Fruit fly (Drosophila melanogaster) whole organism, embryonic: ENCODE results near the gene CG17190.

ENCODE experiments used
- Bdp1 ChIP-seq: fragments of 200-800 bp; sonication (Bioruptor generic); optimal IDR thresholded peaks from 3 replicates; lab custom pipeline; 2016; ENCODE audit warnings: missing biosample characterization, missing genetic modification characterization
- CG10462 ChIP-seq: fragments of 200-800 bp; sonication (Bioruptor generic); optimal IDR thresholded peaks from 2 replicates; lab custom pipeline; 2016; ENCODE audit warnings: missing biosample characterization, missing genetic modification characterization
- CG11093 ChIP-seq: fragments of 200-800 bp; sonication (Bioruptor generic); IDR thresholded peaks from 3 replicates; pipeline ENCODE4 v1.3.6; 2022; ENCODE audit warnings: missing biosample characterization, missing genetic modification characterization
- CG1233 ChIP-seq: fragments of 200-800 bp; sonication (Bioruptor generic); optimal IDR thresholded peaks from 4 replicates; lab custom pipeline; 2018; ENCODE audit warnings: missing biosample characterization, mild to moderate bottlenecking, missing genetic modification characterization
- CG13424 ChIP-seq: fragments of 200-800 bp; sonication (Bioruptor generic); optimal IDR thresholded peaks from 2 replicates; lab custom pipeline; 2019; ENCODE audit warnings: missing biosample characterization, mild to moderate bottlenecking, missing genetic modification characterization, moderate library complexity
- CG17359 ChIP-seq: fragments of 200-800 bp; sonication (Bioruptor generic); optimal IDR thresholded peaks from 3 replicates; lab custom pipeline; 2018; ENCODE audit warnings: missing biosample characterization, mild to moderate bottlenecking, missing genetic modification characterization, moderate library complexity
- CG18262 ChIP-seq: fragments of 200-800 bp; optimal IDR thresholded peaks from 3 replicates; lab custom pipeline; 2019; ENCODE audit warnings: missing biosample characterization, mild to moderate bottlenecking, missing genetic modification characterization, moderate library complexity
- CG1832 ChIP-seq: fragments of 200-800 bp; sonication (Bioruptor generic); optimal IDR thresholded peaks from 2 replicates; lab custom pipeline; 2017; ENCODE audit warnings: missing biosample characterization, mild to moderate bottlenecking, missing genetic modification characterization, inconsistent platforms
- CG2712 ChIP-seq: fragments of 200-800 bp; optimal IDR thresholded peaks from 3 replicates; lab custom pipeline; 2019; ENCODE audit warnings: missing biosample characterization, mild to moderate bottlenecking, missing genetic modification characterization, moderate library complexity
- CG3065 ChIP-seq: fragments of 200-800 bp; sonication (Bioruptor generic); optimal IDR thresholded peaks from 2 replicates; lab custom pipeline; 2016; ENCODE audit warnings: missing biosample characterization, missing genetic modification characterization
- CG3726 ChIP-seq: fragments of 200-800 bp; sonication (Bioruptor generic); IDR thresholded peaks from 3 replicates; pipeline ENCODE4, ENCODE4 v1.3.6; 2022; ENCODE audit warnings: missing biosample characterization, missing genetic modification characterization
- CG3995 ChIP-seq: fragments of 200-800 bp; sonication (Bioruptor generic); optimal IDR thresholded peaks from 3 replicates; lab custom pipeline; 2016; ENCODE audit warnings: missing biosample characterization, missing genetic modification characterization
- CG6765 ChIP-seq: fragments of 200-800 bp; sonication (Bioruptor generic); optimal IDR thresholded peaks from 3 replicates; lab custom pipeline; 2017; ENCODE audit warnings: missing biosample characterization, mild to moderate bottlenecking, missing genetic modification characterization
- CG6854 ChIP-seq: fragments of 200-800 bp; sonication (Bioruptor generic); optimal IDR thresholded peaks from 3 replicates; lab custom pipeline; 2017; ENCODE audit warnings: missing biosample characterization, mild to moderate bottlenecking, missing genetic modification characterization
- CG7987 ChIP-seq: fragments of 200-800 bp; sonication (Bioruptor generic); optimal IDR thresholded peaks from 2 replicates; lab custom pipeline; 2018; ENCODE audit warnings: missing biosample characterization, mild to moderate bottlenecking, missing genetic modification characterization, moderate library complexity
- CG9817 ChIP-seq: fragments of 200-800 bp; sonication (Bioruptor generic); optimal IDR thresholded peaks from 2 replicates; lab custom pipeline; 2018; ENCODE audit warnings: missing biosample characterization, mild to moderate bottlenecking, missing genetic modification characterization, moderate library complexity
- CTCF ChIP-seq: fragments of 200-800 bp; sonication (Bioruptor generic); optimal IDR thresholded peaks from 2 replicates; lab custom pipeline; 2017; ENCODE audit warnings: missing biosample characterization, mild to moderate bottlenecking, missing genetic modification characterization, moderate library complexity
- CrebB ChIP-seq: fragments of 200-800 bp; sonication (Bioruptor generic); optimal IDR thresholded peaks from 3 replicates; lab custom pipeline; 2018; ENCODE audit warnings: missing biosample characterization, mild to moderate bottlenecking, missing genetic modification characterization
- Dp ChIP-seq: fragments of 200-800 bp; sonication (Bioruptor generic); optimal IDR thresholded peaks from 2 replicates; lab custom pipeline; 2018; ENCODE audit warnings: missing biosample characterization, mild to moderate bottlenecking, missing genetic modification characterization, moderate library complexity
- Dref ChIP-seq: fragments of 200-800 bp; sonication (Bioruptor generic); IDR thresholded peaks from 2 replicates; pipeline ENCODE4 v1.3.6; 2022; ENCODE audit warnings: missing biosample characterization, missing genetic modification characterization
- Ets65A ChIP-seq: fragments of 200-800 bp; sonication (Bioruptor generic); peaks from one replicate; lab custom pipeline; 2016; ENCODE audit warnings: missing biosample characterization, missing genetic modification characterization
- Fer3 ChIP-seq: fragments of 200-800 bp; sonication (Bioruptor generic); optimal IDR thresholded peaks from 2 replicates; lab custom pipeline; 2018; ENCODE audit warnings: missing biosample characterization, mild to moderate bottlenecking, missing genetic modification characterization, moderate library complexity
- HLHmδ ChIP-seq: fragments of 200-800 bp; sonication (Bioruptor generic); optimal IDR thresholded peaks from 2 replicates; lab custom pipeline; 2018; ENCODE audit warnings: missing biosample characterization, mild to moderate bottlenecking, missing genetic modification characterization, moderate library complexity
- HmgZ ChIP-seq: fragments of 200-800 bp; sonication (Bioruptor generic); optimal IDR thresholded peaks from 2 replicates; lab custom pipeline; 2018; ENCODE audit warnings: missing biosample characterization, mild to moderate bottlenecking, missing genetic modification characterization
- Hr78 ChIP-seq, 2 experiments: fragments of 200-800 bp in 1 of 2; fragments of >200 bp in 1 of 2; sonication (Bioruptor generic) in 1 of 2; optimal IDR thresholded peaks; 2 replicates each; lab custom pipeline; 2017 to 2019; ENCODE audit warnings: missing biosample characterization in 2 of 2, missing genetic modification characterization in 2 of 2, mild to moderate bottlenecking in 1 of 2, moderate library complexity in 1 of 2
- MTF-1 ChIP-seq: fragments of 200-800 bp; sonication (Bioruptor generic); optimal IDR thresholded peaks from 2 replicates; lab custom pipeline; 2018; ENCODE audit warnings: missing biosample characterization, mild to moderate bottlenecking, missing genetic modification characterization, borderline replicate concordance
- Mad ChIP-seq: fragments of 200-800 bp; sonication (Bioruptor generic); optimal IDR thresholded peaks from 2 replicates; lab custom pipeline; 2016; ENCODE audit warnings: missing biosample characterization, missing genetic modification characterization
- NC2α ChIP-seq: fragments of 200-800 bp; sonication (Bioruptor generic); optimal IDR thresholded peaks from 2 replicates; lab custom pipeline; 2016; ENCODE audit warnings: missing biosample characterization, missing genetic modification characterization
- Opbp ChIP-seq: fragments of 200-800 bp; sonication (Bioruptor generic); IDR thresholded peaks from 3 replicates; pipeline ENCODE4 v1.3.6; 2022; ENCODE audit warnings: missing biosample characterization, missing genetic modification characterization; ENCODE audit not compliant: partially characterized antibody
- PHDP ChIP-seq: fragments of 200-800 bp; sonication (Bioruptor generic); optimal IDR thresholded peaks from 3 replicates; lab custom pipeline; 2018; ENCODE audit warnings: missing biosample characterization, mild to moderate bottlenecking, missing genetic modification characterization, moderate library complexity
- Pdp1 ChIP-seq, 2 experiments: fragments of 200-800 bp; sonication (Bioruptor generic); optimal IDR thresholded peaks; 3 replicates each; lab custom pipeline; 2016; ENCODE audit warnings: missing biosample characterization in 2 of 2, missing genetic modification characterization in 2 of 2, mild to moderate bottlenecking in 1 of 2, moderate library complexity in 1 of 2
- Sin3A ChIP-seq: fragments of >200 bp; optimal IDR thresholded peaks from 2 replicates; lab custom pipeline; 2018
- Usf ChIP-seq: fragments of 200-800 bp; sonication (Bioruptor generic); optimal IDR thresholded peaks from 2 replicates; lab custom pipeline; 2017; ENCODE audit warnings: missing genotype, missing biosample characterization, missing genetic modification characterization
- amos ChIP-seq: fragments of 200-800 bp; sonication (Bioruptor generic); IDR thresholded peaks from 2 replicates; pipeline ENCODE4 v1.3.6; 2022; ENCODE audit warnings: missing biosample characterization, missing genetic modification characterization; ENCODE audit not compliant: partially characterized antibody
- ash1 ChIP-seq: fragments of 200-800 bp; sonication (Bioruptor generic); optimal IDR thresholded peaks from 2 replicates; lab custom pipeline; 2018; ENCODE audit warnings: missing biosample characterization, mild to moderate bottlenecking, missing genetic modification characterization
- bcd ChIP-seq: fragments of 200-800 bp; sonication (Bioruptor generic); optimal IDR thresholded peaks from 2 replicates; lab custom pipeline; 2017; ENCODE audit warnings: missing biosample characterization, mild to moderate bottlenecking, missing genetic modification characterization
- bowl ChIP-seq: fragments of 200-800 bp; sonication (Bioruptor generic); IDR thresholded peaks from 2 replicates; pipeline ENCODE4 v1.3.6; 2022; ENCODE audit warnings: missing biosample characterization, missing genetic modification characterization
- crol ChIP-seq: fragments of 200-800 bp; sonication (Bioruptor generic); IDR thresholded peaks from 2 replicates; pipeline ENCODE4 v1.3.6; 2022; ENCODE audit warnings: missing biosample characterization, missing genetic modification characterization
- da ChIP-seq: fragments of 200-800 bp; sonication (Bioruptor generic); optimal IDR thresholded peaks from 2 replicates; lab custom pipeline; 2016; ENCODE audit warnings: missing biosample characterization, missing genetic modification characterization
- dati ChIP-seq: fragments of 200-800 bp; sonication (Bioruptor generic); IDR thresholded peaks from 2 replicates; pipeline ENCODE4 v1.3.6; 2022; ENCODE audit warnings: missing biosample characterization, missing genetic modification characterization
- fd102C ChIP-seq: fragments of 200-800 bp; sonication (Bioruptor generic); optimal IDR thresholded peaks from 2 replicates; lab custom pipeline; 2018; ENCODE audit warnings: missing biosample characterization, mild to moderate bottlenecking, missing genetic modification characterization, moderate library complexity
- gcm ChIP-seq: fragments of 200-800 bp; sonication (Bioruptor generic); optimal IDR thresholded peaks from 2 replicates; lab custom pipeline; 2019; ENCODE audit warnings: missing biosample characterization, mild to moderate bottlenecking, missing genetic modification characterization, moderate library complexity
- her ChIP-seq: fragments of 200-800 bp; sonication (Bioruptor generic); optimal IDR thresholded peaks from 2 replicates; lab custom pipeline; 2016; ENCODE audit warnings: missing biosample characterization, missing genetic modification characterization
- kni ChIP-seq: fragments of 200-800 bp; sonication (Bioruptor generic); optimal IDR thresholded peaks from 3 replicates; lab custom pipeline; 2017; ENCODE audit warnings: mild to moderate bottlenecking, missing biosample characterization, missing genetic modification reagents, missing genetic modification characterization
- mirr ChIP-seq: fragments of 200-800 bp; sonication (Bioruptor generic); optimal IDR thresholded peaks from 3 replicates; lab custom pipeline; 2018; ENCODE audit warnings: missing biosample characterization, mild to moderate bottlenecking, missing genetic modification characterization
- odd ChIP-seq: fragments of 200-800 bp; sonication (Bioruptor generic); optimal IDR thresholded peaks from 2 replicates; lab custom pipeline; 2017; ENCODE audit warnings: missing biosample characterization, mild to moderate bottlenecking, missing genetic modification characterization
- pfk ChIP-seq: fragments of 200-800 bp; sonication (Bioruptor generic); optimal IDR thresholded peaks from 2 replicates; lab custom pipeline; 2018; ENCODE audit warnings: missing biosample characterization, mild to moderate bottlenecking, missing genetic modification characterization, moderate library complexity
- salm ChIP-seq: fragments of 200-800 bp; sonication (Bioruptor generic); optimal IDR thresholded peaks from 2 replicates; lab custom pipeline; 2018; ENCODE audit warnings: missing biosample characterization, mild to moderate bottlenecking, missing genetic modification characterization
- sr ChIP-seq: fragments of 200-800 bp; sonication (Bioruptor generic); IDR thresholded peaks from 3 replicates; pipeline ENCODE4 v1.3.6; 2022; ENCODE audit warnings: missing biosample characterization, missing genetic modification characterization
- tna ChIP-seq: fragments of 200-800 bp; sonication (Bioruptor generic); IDR thresholded peaks from 2 replicates; pipeline ENCODE4 v1.3.6; 2022; ENCODE audit warnings: missing biosample characterization, missing genetic modification characterization; ENCODE audit not compliant: partially characterized antibody
- unpg ChIP-seq: fragments of 200-800 bp; sonication (Bioruptor generic); optimal IDR thresholded peaks from 3 replicates; lab custom pipeline; 2018; ENCODE audit warnings: missing biosample characterization, mild to moderate bottlenecking, missing genetic modification characterization, moderate library complexity

Gene CG17190

DNA sequence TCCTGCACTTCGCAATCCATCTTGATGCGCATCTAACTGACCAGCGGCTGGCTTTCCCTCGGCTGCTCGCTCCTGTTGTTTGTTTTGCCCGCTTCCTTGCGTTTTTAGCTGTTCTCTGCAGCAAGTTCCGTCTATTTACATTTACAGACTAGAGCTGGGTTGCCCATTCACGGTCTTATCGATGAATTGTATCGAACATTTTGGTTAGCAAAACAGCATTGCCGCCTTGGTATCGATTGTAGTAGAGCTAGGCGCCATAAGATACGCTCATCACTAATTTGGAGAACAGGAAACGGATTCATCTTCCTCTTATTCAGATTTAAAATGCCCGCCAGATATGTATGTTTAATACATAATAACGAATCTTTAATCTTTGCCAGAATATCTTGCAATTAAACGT lies 22.6 kb upstream of the CG17190 start, which contains the start of gene Regnase-1 (continued):
- TF ChIP-seq CG7987 (GFP tag; lab: Kevin White, UChicago) (peak; percentile 98), mirr (GFP tag; lab: Kevin White, UChicago) (peak; percentile 97), tna (GFP tag; lab: Robert Waterston, UW) (peak; percentile 93), Dref (GFP tag; lab: Robert Waterston, UW) (peak; percentile 99), CG3065 (peak; percentile 87), CG17359 (tag; lab: Kevin White, UChicago) (peak; percentile 94), CG9817 (tag; lab: Kevin White, UChicago) (peak; percentile 90), HLHmδ (GFP tag; lab: Kevin White, UChicago) (peak; percentile 94), kni (GFP tag; lab: Kevin White, UChicago) (peak; percentile 88), dati (peak; percentile 80), PHDP (peak; percentile 95), CG10462 (GFP tag; lab: Kevin White, UChicago) (peak; percentile 62), CG6765 (GFP tag; lab: Kevin White, UChicago) (peak; percentile 98), her (GFP tag; lab: Kevin White, UChicago) (peak; percentile 91), MTF-1 (GFP tag; lab: Kevin White, UChicago) (peak; percentile 97), Opbp (GFP tag; lab: Robert Waterston, UW) (peak; percentile 98), crol (no peak), amos (GFP tag; lab: Robert Waterston, UW) (peak; percentile 98), CG2712 (peak; percentile 90), CrebB (tag; lab: Kevin White, UChicago) (peak; percentile 97), NC2α (GFP tag; lab: Kevin White, UChicago) (peak; percentile 86), odd (peak; percentile 95), ash1 (GFP tag; lab: Kevin White, UChicago) (peak; percentile 94), bowl (peak; percentile 84), Ets65A (GFP tag; lab: Kevin White, UChicago) (peak; percentile 99), pfk (peak; percentile 81), Hr78 (GFP tag; optimal IDR thresholded peaks at IDR 0.05; lab: Kevin White, UChicago) (no peak), sr (GFP tag; lab: Robert Waterston, UW) (peak; percentile 92), CG3726 (GFP tag; lab: Robert Waterston, UW) (peak; percentile 77; the same call in 1 of the 3 replicates), gcm (GFP tag; lab: Kevin White, UChicago) (peak; percentile 94), Mad (peak; percentile 92), Fer3 (tag; lab: Kevin White, UChicago) (peak; percentile 96), CG1233 (GFP tag; lab: Kevin White, UChicago) (peak; percentile 96), fd102C (GFP tag; lab: Kevin White, UChicago) (peak; percentile 95), CG1832 (GFP tag; lab: Kevin White, UChicago) (no peak), CG6854 (GFP tag; lab: Kevin White, UChicago) (peak; percentile 93), Usf (GFP tag; lab: Kevin White, UChicago) (peak; percentile 68), CG13424 (peak; percentile 78), da (GFP tag; lab: Kevin White, UChicago) (peak; percentile 87), salm (tag; lab: Kevin White, UChicago) (peak; percentile 93), CG11093 (GFP tag; lab: Robert Waterston, UW) (no peak; the same call in 2 of the 3 replicates), CTCF (peak; percentile 73), Sin3A (lab: Kevin White, UChicago) (peak; percentile 51), CG3995 (GFP tag; lab: Kevin White, UChicago) (peak; percentile 79), HmgZ (tag; lab: Kevin White, UChicago) (peak; percentile 95), unpg (peak; percentile 93), Dp (GFP tag; lab: Kevin White, UChicago) (peak; percentile 96), Bdp1 (GFP tag; lab: Kevin White, UChicago) (peak; percentile 81), CG18262 (tag; lab: Kevin White, UChicago) (peak; percentile 87), bcd (GFP tag; lab: Kevin White, UChicago) (peak; percentile 95), Pdp1 (GFP tag; optimal IDR thresholded peaks at IDR 0.05; lab: Kevin White, UChicago) (peak; percentile 78 to 89)
